Fruit fly (Drosophila melanogaster): ENCODE data around the gene escl.
A peak's percentile ranks its signal among the peaks of the same experiment; 100 is the strongest.

The escl gene

DNA sequence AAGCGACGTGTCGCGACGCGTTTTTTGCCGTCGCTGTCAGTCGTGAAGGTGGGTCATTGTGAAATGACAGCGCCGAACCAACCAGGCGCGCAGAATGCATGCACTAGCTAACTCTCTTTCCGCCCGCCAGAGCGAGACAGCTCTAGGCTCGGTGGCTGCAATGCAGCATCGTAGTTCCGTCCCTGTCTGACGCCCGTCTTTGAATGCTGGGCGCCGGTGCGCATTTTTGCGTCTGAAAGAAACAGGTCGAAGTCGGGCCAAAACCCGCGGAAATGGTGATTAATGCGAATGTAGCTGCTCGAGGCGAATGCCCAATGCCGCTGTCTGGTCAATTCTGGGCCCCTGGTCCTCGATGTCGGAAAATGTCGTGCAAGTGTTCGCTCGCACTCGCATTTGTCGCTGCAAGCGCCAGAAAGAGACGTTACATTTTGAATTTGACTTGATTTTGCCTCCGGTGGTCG is 16.6 kb downstream of the escl start (continued):
- peak; percentile 62 for TF ChIP-seq fd64A (GFP tag; optimal IDR thresholded peaks at IDR 0.05)
- no peak for TF ChIP-seq CG30403 (GFP tag; optimal IDR thresholded peaks at IDR 0.05)
- TF ChIP-seq lola (GFP tag; optimal IDR thresholded peaks at IDR 0.05), result no peak
- TF ChIP-seq CG6272 (GFP tag; IDR thresholded peaks at IDR 0.05), result peak; percentile 57; the same call in 1 of the 2 replicates
- TF ChIP-seq pnt (GFP tag; optimal IDR thresholded peaks at IDR 0.05), result no peak
- TF ChIP-seq hth (optimal IDR thresholded peaks at IDR 0.05), result no peak
- TF ChIP-seq wor (GFP tag; IDR thresholded peaks at IDR 0.05), result no peak
- peak; percentile 57 for TF ChIP-seq CG12155 (GFP tag; optimal IDR thresholded peaks at IDR 0.05)
- peak; percentile 92 for TF ChIP-seq onecut (GFP tag; IDR thresholded peaks at IDR 0.05)
- TF ChIP-seq croc (GFP tag; conservative IDR thresholded peaks at IDR 0.05), result no peak; the same call in 2 of the 3 replicates
- 0 out of 4 replicates have a peak, but pooled peaks have one; percentile 15 for TF ChIP-seq Gug (GFP tag; IDR thresholded peaks at IDR 0.05)
- TF ChIP-seq tap (tag; optimal IDR thresholded peaks at IDR 0.05), result peak; percentile 57
- TF ChIP-seq pan (optimal IDR thresholded peaks at IDR 0.05), result no peak
- no peak for TF ChIP-seq pan (GFP tag; optimal IDR thresholded peaks at IDR 0.05 in 1 of 2, IDR thresholded peaks at IDR 0.05 in 1 of 2)
- TF ChIP-seq Hey (tag; optimal IDR thresholded peaks at IDR 0.05), result peak; percentile 75
- TF ChIP-seq CG8924 (tag; optimal IDR thresholded peaks at IDR 0.05), result peak; percentile 32
- TF ChIP-seq chinmo (GFP tag; IDR thresholded peaks at IDR 0.05; ENCODE audit: partially characterized antibody), result no peak
- no peak for TF ChIP-seq B-H1 (GFP tag; IDR thresholded peaks at IDR 0.05)
- peak; percentile 5 for TF ChIP-seq pum (GFP tag; optimal IDR thresholded peaks at IDR 0.05)
- TF ChIP-seq CG2875 (GFP tag; optimal IDR thresholded peaks at IDR 0.05), result peak; percentile 61
- TF ChIP-seq Hr78 (GFP tag; optimal IDR thresholded peaks at IDR 0.05), result peak in 1 of 2 experiments; percentile 94
- peak; percentile 88 for TF ChIP-seq zen (tag; optimal IDR thresholded peaks at IDR 0.05)
- TF ChIP-seq sisA (GFP tag; IDR thresholded peaks at IDR 0.05), result no peak
- no peak for TF ChIP-seq Ets65A (GFP tag)
- TF ChIP-seq Side (GFP tag; optimal IDR thresholded peaks at IDR 0.05), result peak; percentile 16
- TF ChIP-seq CG2120 (GFP tag; optimal IDR thresholded peaks at IDR 0.05), result no peak
- TF ChIP-seq H2.0 (GFP tag; IDR thresholded peaks at IDR 0.05), result no peak
- no peak for TF ChIP-seq CG10654 (GFP tag; optimal IDR thresholded peaks at IDR 0.05)
- TF ChIP-seq CG12236 (GFP tag; optimal IDR thresholded peaks at IDR 0.05), result peak; percentile 16
- TF ChIP-seq pros (GFP tag; optimal IDR thresholded peaks at IDR 0.05), result peak; percentile 99
- no peak for TF ChIP-seq CG9215 (GFP tag; IDR thresholded peaks at IDR 0.05)
- TF ChIP-seq Drgx (GFP tag; IDR thresholded peaks at IDR 0.05), result no peak
- no peak for TF ChIP-seq CG10321 (GFP tag; IDR thresholded peaks at IDR 0.05)
- no peak for TF ChIP-seq CG17361 (GFP tag; IDR thresholded peaks at IDR 0.05)
- TF ChIP-seq ftz-f1 (GFP tag; optimal IDR thresholded peaks at IDR 0.05), result peak; percentile 98
- no peak for TF ChIP-seq CG30020 (tag; optimal IDR thresholded peaks at IDR 0.05)
- no peak for TF ChIP-seq dan (GFP tag; IDR thresholded peaks at IDR 0.05)
- TF ChIP-seq al (GFP tag; IDR thresholded peaks at IDR 0.05), result no peak
- peak; percentile 32 for TF ChIP-seq MESR4 (GFP tag; optimal IDR thresholded peaks at IDR 0.05)
- peak; percentile 80 for TF ChIP-seq CG12071 (GFP tag; optimal IDR thresholded peaks at IDR 0.05)
- TF ChIP-seq CG6689 (GFP tag; IDR thresholded peaks at IDR 0.05), result no peak
- no peak for TF ChIP-seq ind (GFP tag; optimal IDR thresholded peaks at IDR 0.05)
- peak; percentile 87 for TF ChIP-seq CG17186 (GFP tag; optimal IDR thresholded peaks at IDR 0.05)
- TF ChIP-seq Scr (GFP tag; IDR thresholded peaks at IDR 0.05; ENCODE audit: partially characterized antibody), result no peak
- no peak for TF ChIP-seq CG1024 (GFP tag; IDR thresholded peaks at IDR 0.05)
- TF ChIP-seq CrebB (tag; optimal IDR thresholded peaks at IDR 0.05), result peak; percentile 74
- no peak for TF ChIP-seq klu (GFP tag; IDR thresholded peaks at IDR 0.05)
- no peak for TF ChIP-seq ato (GFP tag; IDR thresholded peaks at IDR 0.05; ENCODE audit: partially characterized antibody)
- TF ChIP-seq CG13894 (tag; optimal IDR thresholded peaks at IDR 0.05), result peak; percentile 96
- peak; percentile 36 for TF ChIP-seq CG7928 (GFP tag; optimal IDR thresholded peaks at IDR 0.05)
- no peak for TF ChIP-seq CG17612 (GFP tag; IDR thresholded peaks at IDR 0.05)
- no peak for TF ChIP-seq Oaz (GFP tag; IDR thresholded peaks at IDR 0.05)

Measured in whole organism, embryonic.